Worm (Caenorhabditis elegans) whole organism, L1 larva: Measurements from ENCODE around the gene dro-1.

Experiments used
- aha-1 ChIP-seq: fragments of 150-350 bp; optimal IDR thresholded peaks from 2 replicates; lab custom pipeline; 2014; ENCODE audit warnings: missing biosample characterization, missing genetic modification characterization
- ceh-82 ChIP-seq, 3 experiments: fragments of 150-350 bp in 1 of 3; sonication (generic microtip) in 2 of 3; optimal IDR thresholded peaks; 2 replicates each; lab custom pipeline; 2014 to 2017; ENCODE audit warnings: missing biosample characterization in 3 of 3, missing genetic modification characterization in 3 of 3
- lin-39 ChIP-seq: fragments of 150-350 bp; optimal IDR thresholded peaks from 2 replicates; lab custom pipeline; 2014; ENCODE audit warnings: missing biosample characterization, missing genetic modification reagents, missing genetic modification characterization
- lsy-2 ChIP-seq, 2 experiments: fragments of 150-350 bp; optimal IDR thresholded peaks; 2 replicates each; lab custom pipeline; 2014; ENCODE audit warnings: missing biosample characterization in 2 of 2, missing genetic modification characterization in 2 of 2
- nhr-12 ChIP-seq: sonication (generic microtip); optimal IDR thresholded peaks from 2 replicates; lab custom pipeline; 2017; ENCODE audit warnings: missing biosample characterization, missing genetic modification characterization
- unc-62 ChIP-seq: fragments of 150-350 bp; optimal IDR thresholded peaks from 2 replicates; lab custom pipeline; 2014; ENCODE audit warnings: missing biosample characterization, missing genetic modification reagents, missing genetic modification characterization
- ztf-11 ChIP-seq, 2 experiments: sonication (generic microtip); optimal IDR thresholded peaks; 2 replicates each; lab custom pipeline; 2016 to 2017; ENCODE audit warnings: missing genetic modification characterization in 2 of 2, missing biosample characterization in 1 of 2, missing compliant biosample characterization in 1 of 2
- ztf-4 ChIP-seq: fragments of 150-350 bp; optimal IDR thresholded peaks from 2 replicates; lab custom pipeline; 2014; ENCODE audit warnings: missing biosample characterization, missing genetic modification characterization

DNA sequence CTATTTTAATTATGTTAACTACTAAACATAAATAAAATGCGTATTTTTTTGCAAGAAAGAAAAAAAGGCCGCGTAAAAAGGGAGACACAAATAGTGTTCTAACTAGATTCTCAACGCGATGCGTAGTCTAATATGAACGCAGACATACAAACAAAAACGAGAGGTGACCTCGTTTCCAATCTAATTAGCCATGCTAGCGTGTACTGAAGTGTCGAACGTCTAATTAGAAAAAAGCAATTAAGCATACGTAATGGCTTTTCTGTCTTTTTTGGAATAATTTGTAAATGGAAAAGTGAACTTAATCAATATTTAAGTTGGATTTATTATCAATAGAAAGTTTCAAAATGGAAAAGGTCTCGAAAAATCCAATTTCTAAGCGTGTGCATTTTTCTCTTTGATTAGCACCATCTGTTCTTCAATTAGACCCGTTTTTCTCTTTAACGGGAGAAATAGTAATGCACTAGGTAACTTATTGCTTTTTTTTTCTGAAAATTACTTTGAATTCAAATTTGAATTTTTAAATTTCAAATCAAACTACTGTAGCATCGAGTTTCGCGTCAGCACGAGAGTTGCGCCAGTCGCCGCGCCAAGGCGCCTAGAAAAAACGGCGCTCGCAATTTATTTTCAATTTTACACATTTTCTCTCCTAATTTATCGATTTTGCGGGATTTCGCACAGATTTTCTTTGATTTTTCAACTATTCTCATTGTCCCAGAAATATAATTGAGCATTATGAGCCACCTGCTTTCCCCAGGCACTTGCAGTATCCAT, 1.8 kb upstream of the dro-1 start:
- TF ChIP-seq lin-39 = no peak
- TF ChIP-seq ztf-4 (tag; lab: Kevin White, UChicago) = no peak
- no peak for TF ChIP-seq unc-62 (GFP tag; lab: Kevin White, UChicago)
- TF ChIP-seq lsy-2 (tag; optimal IDR thresholded peaks at IDR 0.05; lab: Kevin White, UChicago) = peak; percentile 55 to 80
- no peak for TF ChIP-seq aha-1
- no peak for TF ChIP-seq ztf-11 (tag; optimal IDR thresholded peaks at IDR 0.05; lab: Kevin White, UChicago)
- no peak for TF ChIP-seq nhr-12
- peak in 1 of 3 experiments; percentile 3 for TF ChIP-seq ceh-82 (tag; optimal IDR thresholded peaks at IDR 0.05; lab: Kevin White, UChicago)
